Worm (Caenorhabditis elegans): ENCODE measurements around the gene arrd-18.

The arrd-18 gene

ce11 chrV:3346434-3347019 lies 34.6 kb upstream of the arrd-18 start, which contains the start of gene fbxa-65:
Gene fbxa-65, minus strand, starts transcription at chrV:3346484.
- TF ChIP-seq scrt-1 (GFP tag; IDR thresholded peaks at IDR 0.05) (no peak), hnd-1 (tag; optimal IDR thresholded peaks at IDR 0.05) (no peak), B0310.2 (tag; optimal IDR thresholded peaks at IDR 0.05) (no peak), hmg-4 (GFP tag; optimal IDR thresholded peaks at IDR 0.05) (no peak), ceh-13 (GFP tag; optimal IDR thresholded peaks at IDR 0.05) (no peak), ama-1 (optimal IDR thresholded peaks at IDR 0.05) (no peak), F13C5.2 (tag; optimal IDR thresholded peaks at IDR 0.05) (no peak), ets-7 (tag; optimal IDR thresholded peaks at IDR 0.05) (no peak), aly-1 (tag; optimal IDR thresholded peaks at IDR 0.05) (no peak), flt-1 (GFP tag; IDR thresholded peaks at IDR 0.05) (no peak), sea-1 (GFP tag; conservative IDR thresholded peaks at IDR 0.05) (no peak), tbx-11 (GFP tag; IDR thresholded peaks at IDR 0.05) (no peak), pes-1 (GFP tag; IDR thresholded peaks at IDR 0.05) (no peak), ceh-36 (tag; optimal IDR thresholded peaks at IDR 0.05) (no peak), hmbx-1 (tag; optimal IDR thresholded peaks at IDR 0.05) (no peak), tra-4 (tag; optimal IDR thresholded peaks at IDR 0.05) (no peak), tbx-37 (GFP tag; conservative IDR thresholded peaks at IDR 0.05) (no peak)

DNA sequence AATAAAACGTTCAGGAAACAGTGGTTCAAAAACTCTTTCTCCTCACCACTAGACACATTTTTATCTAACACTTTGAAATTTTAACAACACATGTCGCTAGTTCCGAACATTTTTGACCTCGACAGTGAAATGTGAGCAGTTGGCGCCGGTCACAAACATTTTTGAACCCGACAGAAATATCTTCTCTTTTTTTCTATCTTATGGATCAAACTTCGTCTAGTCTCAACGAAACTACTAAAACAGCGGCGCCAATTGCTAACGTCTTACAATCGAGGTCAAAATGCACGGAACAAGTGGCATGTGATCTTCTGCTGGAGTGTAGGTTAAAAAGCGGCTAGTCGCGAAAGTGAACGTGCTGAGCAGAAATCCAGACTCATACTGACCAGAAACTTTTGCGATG lies 32.1 kb upstream of the arrd-18 start:
- TF ChIP-seq ets-7 (tag; optimal IDR thresholded peaks at IDR 0.05), result no peak

- TF ChIP-seq hmg-4 (GFP tag; optimal IDR thresholded peaks at IDR 0.05) (no peak), aly-1 (tag; optimal IDR thresholded peaks at IDR 0.05) (no peak), ets-7 (tag; optimal IDR thresholded peaks at IDR 0.05) (no peak), ceh-13 (GFP tag; optimal IDR thresholded peaks at IDR 0.05) (no peak), tbx-11 (GFP tag; IDR thresholded peaks at IDR 0.05) (no peak), ama-1 (optimal IDR thresholded peaks at IDR 0.05) (no peak), hnd-1 (tag; optimal IDR thresholded peaks at IDR 0.05) (no peak)
These were observed 30.6 kb upstream of the arrd-18 start, which contains the start of gene C17B7.3 for ce11 chrV:3342504-3342903. Gene C17B7.3, plus strand, starts transcription at chrV:3342804.

- TF ChIP-seq tbx-37 (GFP tag; conservative IDR thresholded peaks at IDR 0.05), result no peak
These were observed 30.0 kb upstream of the arrd-18 start, which contains the start of gene C17B7.10 for ce11 chrV:3341906-3342305. Gene C17B7.10, minus strand, starts transcription at chrV:3342006.

DNA sequence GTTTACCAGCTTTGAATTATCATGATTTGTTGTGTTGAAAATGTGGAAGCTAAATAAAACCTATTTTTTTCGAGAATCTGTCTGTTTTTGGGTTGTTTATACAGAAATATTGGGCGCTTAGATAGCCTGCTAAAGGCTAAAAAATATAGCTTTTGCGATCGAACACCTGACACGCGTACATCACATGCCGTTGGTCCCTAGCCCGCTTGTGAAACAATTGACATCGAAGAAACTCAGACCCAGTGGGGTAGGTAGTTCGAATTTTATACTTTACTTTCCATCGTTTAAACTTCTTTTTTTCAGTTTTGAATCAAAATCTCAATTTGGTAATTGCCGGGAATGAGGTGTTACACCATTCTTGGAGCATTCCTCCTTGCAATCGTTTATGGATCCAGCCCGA lies 27.1 kb upstream of the arrd-18 start, which contains the start of gene C17B7.4:
Gene C17B7.4, plus strand, starts transcription at position 301 of the 400 bp plus-strand sequence.
- TF ChIP-seq tra-4 (tag; optimal IDR thresholded peaks at IDR 0.05) (no peak), sea-1 (GFP tag; conservative IDR thresholded peaks at IDR 0.05) (no peak), pes-1 (GFP tag; IDR thresholded peaks at IDR 0.05) (no peak), tbx-37 (GFP tag; conservative IDR thresholded peaks at IDR 0.05) (no peak), scrt-1 (GFP tag; IDR thresholded peaks at IDR 0.05) (no peak), aly-1 (tag; optimal IDR thresholded peaks at IDR 0.05) (no peak), ets-7 (tag; optimal IDR thresholded peaks at IDR 0.05) (no peak), hnd-1 (tag; optimal IDR thresholded peaks at IDR 0.05) (no peak), ama-1 (optimal IDR thresholded peaks at IDR 0.05) (no peak), B0310.2 (tag; optimal IDR thresholded peaks at IDR 0.05) (no peak), ceh-13 (GFP tag; optimal IDR thresholded peaks at IDR 0.05) (no peak), flt-1 (GFP tag; IDR thresholded peaks at IDR 0.05) (no peak), ceh-36 (tag; optimal IDR thresholded peaks at IDR 0.05) (no peak)

- TF ChIP-seq hmbx-1 (tag; optimal IDR thresholded peaks at IDR 0.05), result no peak
- TF ChIP-seq B0310.2 (tag; optimal IDR thresholded peaks at IDR 0.05), result no peak
- TF ChIP-seq scrt-1 (GFP tag; IDR thresholded peaks at IDR 0.05), result no peak
- TF ChIP-seq ceh-36 (tag; optimal IDR thresholded peaks at IDR 0.05), result no peak
- no peak for TF ChIP-seq sea-1 (GFP tag; conservative IDR thresholded peaks at IDR 0.05)
- TF ChIP-seq tra-4 (tag; optimal IDR thresholded peaks at IDR 0.05), result no peak
- TF ChIP-seq F13C5.2 (tag; optimal IDR thresholded peaks at IDR 0.05), result no peak
- no peak for TF ChIP-seq hmg-4 (GFP tag; optimal IDR thresholded peaks at IDR 0.05)
- no peak for TF ChIP-seq ama-1 (optimal IDR thresholded peaks at IDR 0.05)
- TF ChIP-seq hnd-1 (tag; optimal IDR thresholded peaks at IDR 0.05), result no peak
- TF ChIP-seq flt-1 (GFP tag; IDR thresholded peaks at IDR 0.05), result no peak
- no peak for TF ChIP-seq pes-1 (GFP tag; IDR thresholded peaks at IDR 0.05)
- no peak for TF ChIP-seq ceh-13 (GFP tag; optimal IDR thresholded peaks at IDR 0.05)
- TF ChIP-seq tbx-11 (GFP tag; IDR thresholded peaks at IDR 0.05), result no peak
- TF ChIP-seq tbx-37 (GFP tag; conservative IDR thresholded peaks at IDR 0.05), result no peak
- TF ChIP-seq ets-7 (tag; optimal IDR thresholded peaks at IDR 0.05), result no peak
- no peak for TF ChIP-seq aly-1 (tag; optimal IDR thresholded peaks at IDR 0.05)
These were observed 21.4 kb upstream of the arrd-18 start, which contains the start of gene C17B7.5 for ce11 chrV:3333334-3333733. Gene C17B7.5, plus strand, starts transcription at chrV:3333634.

- TF ChIP-seq hnd-1 (tag; optimal IDR thresholded peaks at IDR 0.05) (no peak), sea-1 (GFP tag; conservative IDR thresholded peaks at IDR 0.05) (no peak), ceh-36 (tag; optimal IDR thresholded peaks at IDR 0.05) (no peak), F13C5.2 (tag; optimal IDR thresholded peaks at IDR 0.05) (no peak)
These were observed 20.1 kb upstream of the arrd-18 start, which contains the start of gene C17B7.9 for ce11 chrV:3332023-3332422. Gene C17B7.9, minus strand, starts transcription at chrV:3332123.

DNA sequence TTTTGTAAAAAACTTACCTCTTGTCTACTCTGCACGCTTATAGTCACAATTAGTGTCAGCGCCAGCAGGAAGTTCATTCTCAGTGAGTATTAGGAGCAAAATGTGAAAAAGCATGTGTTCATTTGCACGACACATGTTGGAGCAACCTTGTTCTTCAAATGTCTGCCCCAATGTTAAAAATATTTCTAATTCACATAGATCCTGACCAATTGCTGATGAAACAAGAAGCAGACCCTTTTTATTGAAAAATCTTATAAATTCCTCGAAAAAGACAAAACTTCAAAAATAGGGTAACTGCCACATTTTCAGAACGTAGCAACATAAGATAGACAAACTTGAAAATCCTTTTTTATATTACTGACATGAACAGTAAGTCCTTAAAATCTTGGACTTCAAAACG lies 12.3 kb upstream of the arrd-18 start, which contains the start of gene C17B7.8:
Gene C17B7.8, minus strand, starts transcription at position 101 of the 400 bp plus-strand sequence.
- TF ChIP-seq aly-1 (tag; optimal IDR thresholded peaks at IDR 0.05), result no peak
- no peak for TF ChIP-seq ceh-13 (GFP tag; optimal IDR thresholded peaks at IDR 0.05)
- TF ChIP-seq B0310.2 (tag; optimal IDR thresholded peaks at IDR 0.05), result no peak
- no peak for TF ChIP-seq sea-1 (GFP tag; conservative IDR thresholded peaks at IDR 0.05)
- TF ChIP-seq tbx-11 (GFP tag; IDR thresholded peaks at IDR 0.05), result no peak
- TF ChIP-seq hmg-4 (GFP tag; optimal IDR thresholded peaks at IDR 0.05), result no peak

All from whole organism, early embryonic.